Fruit fly (Drosophila melanogaster): ENCODE measurements around the gene CG44227.

Gene CG44227

DNA sequence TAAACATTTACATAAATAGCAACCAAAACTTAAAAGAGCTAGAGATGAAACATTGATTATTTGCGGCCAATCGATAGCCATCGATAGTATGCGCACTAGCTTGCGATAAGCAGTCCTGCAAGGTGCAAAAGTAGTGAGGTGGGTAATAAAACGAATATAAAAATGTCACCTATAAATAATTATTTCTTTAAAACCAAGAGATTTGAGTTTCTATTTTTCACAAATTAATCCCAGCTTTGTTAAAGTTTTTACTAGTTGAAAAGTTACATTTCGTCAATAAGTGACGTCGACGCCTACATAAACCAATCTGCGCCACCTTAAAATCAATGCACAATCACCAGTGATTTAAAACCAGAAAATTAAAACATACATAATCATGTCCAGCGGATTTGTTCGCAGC lies 34.2 kb downstream of the CG44227 start, which contains the start of the genes Mkk4 and SLIRP2 (continued):
- TF ChIP-seq CG8924 (tag; optimal IDR thresholded peaks at IDR 0.05) (peak; percentile 99), bigmax (GFP tag; optimal IDR thresholded peaks at IDR 0.05) (peak; percentile 72), CG1024 (GFP tag; IDR thresholded peaks at IDR 0.05) (peak; percentile 96), eve (GFP tag; optimal IDR thresholded peaks at IDR 0.05) (peak in 1 of 2 experiments; percentile 7), sens (GFP tag) (peak; percentile 100), CG4617 (GFP tag; optimal IDR thresholded peaks at IDR 0.05; ENCODE audit: borderline replicate concordance) (peak; percentile 99), CG17361 (GFP tag; IDR thresholded peaks at IDR 0.05) (peak; percentile 100), p53 (GFP tag; optimal IDR thresholded peaks at IDR 0.05) (peak; percentile 97), YL-1 (GFP tag; optimal IDR thresholded peaks at IDR 0.05) (peak; percentile 98), CG2875 (GFP tag; optimal IDR thresholded peaks at IDR 0.05) (peak; percentile 98), scrt (GFP tag; optimal IDR thresholded peaks at IDR 0.05) (peak; percentile 95), Optix (GFP tag; IDR thresholded peaks at IDR 0.05) (peak; percentile 99), ash1 (GFP tag; optimal IDR thresholded peaks at IDR 0.05) (peak; percentile 89), ap (GFP tag; IDR thresholded peaks at IDR 0.05) (peak; percentile 98), phol (tag; optimal IDR thresholded peaks at IDR 0.05) (peak; percentile 99), CG10565 (GFP tag; optimal IDR thresholded peaks at IDR 0.05) (peak; percentile 97), Ada2b (GFP tag; IDR thresholded peaks at IDR 0.05) (peak; percentile 99), maf-S (GFP tag; optimal IDR thresholded peaks at IDR 0.05) (peak; percentile 99), peb (GFP tag; IDR thresholded peaks at IDR 0.05) (peak; percentile 98), H2.0 (GFP tag; IDR thresholded peaks at IDR 0.05) (peak; percentile 99), disco-r (GFP tag; optimal IDR thresholded peaks at IDR 0.05) (peak; percentile 98), CG6272 (GFP tag; IDR thresholded peaks at IDR 0.05) (peak; percentile 98), CG15073 (GFP tag; optimal IDR thresholded peaks at IDR 0.05) (peak; percentile 92), Hand (GFP tag; optimal IDR thresholded peaks at IDR 0.05) (peak; percentile 95), fd96Cb (tag; optimal IDR thresholded peaks at IDR 0.05) (peak; percentile 99), bab2 (GFP tag; optimal IDR thresholded peaks at IDR 0.05) (peak; percentile 99), klu (GFP tag; IDR thresholded peaks at IDR 0.05) (peak; percentile 98), CG8478 (optimal IDR thresholded peaks at IDR 0.05) (no peak), cg (GFP tag; optimal IDR thresholded peaks at IDR 0.05) (no peak), CG15011 (GFP tag; optimal IDR thresholded peaks at IDR 0.05) (peak; percentile 98), CG14441 (GFP tag; IDR thresholded peaks at IDR 0.05) (peak; percentile 99), CG9817 (tag; optimal IDR thresholded peaks at IDR 0.05) (peak; percentile 99), caup (GFP tag; optimal IDR thresholded peaks at IDR 0.05; ENCODE audit: severe bottlenecking) (peak; percentile 99), CG10462 (GFP tag; optimal IDR thresholded peaks at IDR 0.05) (peak; percentile 98), zen2 (GFP tag; IDR thresholded peaks at IDR 0.05; ENCODE audit: partially characterized antibody) (peak; percentile 66; the same call in 2 of the 3 replicates), CG31388 (GFP tag; optimal IDR thresholded peaks at IDR 0.05) (peak; percentile 98), lilli (GFP tag; optimal IDR thresholded peaks at IDR 0.05) (peak; percentile 100), CG12219 (GFP tag; optimal IDR thresholded peaks at IDR 0.05) (peak; percentile 98), CG15479 (GFP tag; optimal IDR thresholded peaks at IDR 0.05) (peak; percentile 74), ato (GFP tag; IDR thresholded peaks at IDR 0.05; ENCODE audit: partially characterized antibody) (peak; percentile 70), CG11456 (GFP tag; IDR thresholded peaks at IDR 0.05) (peak; percentile 99), CG6175 (GFP tag; IDR thresholded peaks at IDR 0.05) (peak; percentile 98), pfk (GFP tag; optimal IDR thresholded peaks at IDR 0.05) (peak; percentile 69), CG12299 (tag; optimal IDR thresholded peaks at IDR 0.05) (peak; percentile 98), Dll (GFP tag; IDR thresholded peaks at IDR 0.05; ENCODE audit: partially characterized antibody) (peak; percentile 89), onecut (GFP tag; IDR thresholded peaks at IDR 0.05) (peak; percentile 97), MTF-1 (GFP tag; optimal IDR thresholded peaks at IDR 0.05; ENCODE audit: borderline replicate concordance) (peak; percentile 97), Antp (GFP tag; optimal IDR thresholded peaks at IDR 0.05) (peak; percentile 99), CG11085 (GFP tag; IDR thresholded peaks at IDR 0.05) (peak; percentile 98), Awh (GFP tag; IDR thresholded peaks at IDR 0.05) (peak; percentile 99), sisA (GFP tag; IDR thresholded peaks at IDR 0.05) (peak; percentile 99)
